Fruit fly (Drosophila melanogaster): ENCODE data around the gene tim.

Gene tim

dm6 chr2L:3507209-3508164, at the start of gene tim:
Gene tim, minus strand, starts transcription at chr2L:3508119.
- peak; percentile 74 for TF ChIP-seq CG17801 (GFP tag; optimal IDR thresholded peaks at IDR 0.05; ENCODE audit: partially characterized antibody)

- TF ChIP-seq CG17801 (GFP tag; optimal IDR thresholded peaks at IDR 0.05; ENCODE audit: partially characterized antibody) = no peak
These were observed 49.6 kb upstream of the tim start for dm6 chr2L:3557471-3557870.

- TF ChIP-seq CG17801 (GFP tag; optimal IDR thresholded peaks at IDR 0.05; ENCODE audit: partially characterized antibody) = no peak
These were observed 49.0 kb upstream of the tim start for dm6 chr2L:3556937-3557336.

- no peak for TF ChIP-seq CG17801 (GFP tag; optimal IDR thresholded peaks at IDR 0.05; ENCODE audit: partially characterized antibody)
These were observed 47.6 kb upstream of the tim start for dm6 chr2L:3555408-3556058.

- no peak for TF ChIP-seq CG17801 (GFP tag; optimal IDR thresholded peaks at IDR 0.05; ENCODE audit: partially characterized antibody)
These were observed 46.0 kb upstream of the tim start for dm6 chr2L:3553902-3554301.

- TF ChIP-seq CG17801 (GFP tag; optimal IDR thresholded peaks at IDR 0.05; ENCODE audit: partially characterized antibody) = no peak
These were observed 44.9 kb upstream of the tim start for dm6 chr2L:3552773-3553172.

dm6 chr2L:3550583-3550982, 42.7 kb upstream of the tim start:
- TF ChIP-seq CG17801 (GFP tag; optimal IDR thresholded peaks at IDR 0.05; ENCODE audit: partially characterized antibody) = no peak

dm6 chr2L:3549742-3550141, 41.8 kb upstream of the tim start:
- no peak for TF ChIP-seq CG17801 (GFP tag; optimal IDR thresholded peaks at IDR 0.05; ENCODE audit: partially characterized antibody)

- TF ChIP-seq CG17801 (GFP tag; optimal IDR thresholded peaks at IDR 0.05; ENCODE audit: partially characterized antibody) = no peak
These were observed 41.0 kb upstream of the tim start for dm6 chr2L:3548879-3549278.

- no peak for TF ChIP-seq CG17801 (GFP tag; optimal IDR thresholded peaks at IDR 0.05; ENCODE audit: partially characterized antibody)
These were observed 39.6 kb upstream of the tim start for dm6 chr2L:3547512-3547911.

dm6 chr2L:3545033-3545666, 37.2 kb upstream of the tim start:
- TF ChIP-seq CG17801 (GFP tag; optimal IDR thresholded peaks at IDR 0.05; ENCODE audit: partially characterized antibody) = no peak

dm6 chr2L:3543062-3543461, 35.1 kb upstream of the tim start:
- TF ChIP-seq CG17801 (GFP tag; optimal IDR thresholded peaks at IDR 0.05; ENCODE audit: partially characterized antibody) = no peak

- no peak for TF ChIP-seq CG17801 (GFP tag; optimal IDR thresholded peaks at IDR 0.05; ENCODE audit: partially characterized antibody)
These were observed 32.1 kb upstream of the tim start for dm6 chr2L:3539996-3540395.

- TF ChIP-seq CG17801 (GFP tag; optimal IDR thresholded peaks at IDR 0.05; ENCODE audit: partially characterized antibody) = no peak
These were observed 31.5 kb upstream of the tim start for dm6 chr2L:3539412-3539743.

- TF ChIP-seq CG17801 (GFP tag; optimal IDR thresholded peaks at IDR 0.05; ENCODE audit: partially characterized antibody) = no peak
These were observed 30.9 kb upstream of the tim start, which contains the start of gene drm for dm6 chr2L:3538564-3539411. Gene drm, plus strand, starts transcription at chr2L:3539247.

All from ovary, adult (tissue).